Fruit fly (Drosophila melanogaster) whole organism, embryonic: ENCODE data around the gene CG2854.

ENCODE experiments used
- Atf-2 ChIP-seq: fragments of 200-800 bp; sonication (Bioruptor generic); optimal IDR thresholded peaks from 2 replicates; lab custom pipeline; 2016; ENCODE audit warnings: missing biosample characterization, missing genetic modification characterization
- CG10147 ChIP-seq: fragments of 200-800 bp; sonication (Bioruptor generic); optimal IDR thresholded peaks from 2 replicates; lab custom pipeline; 2019; ENCODE audit warnings: missing biosample characterization, mild to moderate bottlenecking, missing genetic modification characterization, moderate library complexity
- CG10462 ChIP-seq: fragments of 200-800 bp; sonication (Bioruptor generic); optimal IDR thresholded peaks from 2 replicates; lab custom pipeline; 2016; ENCODE audit warnings: missing biosample characterization, missing genetic modification characterization
- CG10565 ChIP-seq: fragments of 200-800 bp; sonication (Bioruptor generic); optimal IDR thresholded peaks from 3 replicates; lab custom pipeline; 2016; ENCODE audit warnings: missing biosample characterization, mild to moderate bottlenecking, missing genetic modification characterization
- CG11695 ChIP-seq: fragments of 200-800 bp; sonication (Bioruptor generic); IDR thresholded peaks from 3 replicates; pipeline ENCODE4 v1.3.6; 2022; ENCODE audit warnings: missing biosample characterization, missing genetic modification characterization
- CG12236 ChIP-seq: fragments of 200-800 bp; sonication (Bioruptor generic); optimal IDR thresholded peaks from 2 replicates; lab custom pipeline; 2016; ENCODE audit warnings: missing biosample characterization, missing genetic modification characterization
- CG12391 ChIP-seq: fragments of 200-800 bp; sonication (Bioruptor generic); optimal IDR thresholded peaks from 3 replicates; lab custom pipeline; 2018; ENCODE audit warnings: missing biosample characterization, mild to moderate bottlenecking, missing genetic modification characterization, moderate library complexity
- CG12744 ChIP-seq: fragments of 200-800 bp; sonication (Bioruptor generic); optimal IDR thresholded peaks from 2 replicates; lab custom pipeline; 2016; ENCODE audit warnings: missing biosample characterization, missing genetic modification characterization
- CG1603 ChIP-seq: fragments of 200-800 bp; sonication (Bioruptor generic); optimal IDR thresholded peaks from 2 replicates; lab custom pipeline; 2019; ENCODE audit warnings: missing biosample characterization, mild to moderate bottlenecking, missing genetic modification characterization, moderate library complexity
- CG1647 ChIP-seq: fragments of 200-800 bp; sonication (Bioruptor generic); optimal IDR thresholded peaks from 3 replicates; lab custom pipeline; 2016; ENCODE audit warnings: missing biosample characterization, missing genetic modification characterization
- CG18764 ChIP-seq: fragments of 200-800 bp; sonication (Bioruptor generic); optimal IDR thresholded peaks from 3 replicates; lab custom pipeline; 2016; ENCODE audit warnings: missing biosample characterization, missing genetic modification characterization
- CG2129 ChIP-seq: fragments of 200-800 bp; sonication (Bioruptor generic); IDR thresholded peaks from 2 replicates; pipeline ENCODE4 v1.3.6; 2022; ENCODE audit warnings: missing biosample characterization, missing genetic modification characterization; ENCODE audit not compliant: partially characterized antibody
- CG2875 ChIP-seq: fragments of 200-800 bp; sonication (Bioruptor generic); optimal IDR thresholded peaks from 2 replicates; lab custom pipeline; 2017; ENCODE audit warnings: missing biosample characterization, mild to moderate bottlenecking, missing genetic modification characterization, missing genetic modification reagents
- CG33213 ChIP-seq: fragments of 200-800 bp; sonication (Bioruptor generic); optimal IDR thresholded peaks from 3 replicates; lab custom pipeline; 2016; ENCODE audit warnings: missing biosample characterization, missing genetic modification characterization
- CG3407 ChIP-seq: fragments of 200-800 bp; sonication (Bioruptor generic); optimal IDR thresholded peaks from 2 replicates; lab custom pipeline; 2018; ENCODE audit warnings: missing biosample characterization, mild to moderate bottlenecking, missing genetic modification characterization
- CG3995 ChIP-seq: fragments of 200-800 bp; sonication (Bioruptor generic); optimal IDR thresholded peaks from 3 replicates; lab custom pipeline; 2016; ENCODE audit warnings: missing biosample characterization, missing genetic modification characterization
- CG5245 ChIP-seq: fragments of 200-800 bp; sonication (Bioruptor generic); optimal IDR thresholded peaks from 3 replicates; lab custom pipeline; 2016; ENCODE audit warnings: missing biosample characterization, missing genetic modification characterization
- CG5953 ChIP-seq: fragments of 200-800 bp; sonication (Bioruptor generic); IDR thresholded peaks from 2 replicates; pipeline ENCODE4 v1.3.6; 2022; ENCODE audit warnings: missing biosample characterization, missing genetic modification characterization
- CG9609 ChIP-seq: fragments of 200-800 bp; sonication (Bioruptor generic); optimal IDR thresholded peaks from 3 replicates; lab custom pipeline; 2016; ENCODE audit warnings: missing biosample characterization, missing genetic modification characterization
- CG9932 ChIP-seq: fragments of 200-800 bp; sonication (Bioruptor generic); IDR thresholded peaks from 2 replicates; pipeline ENCODE4 v1.3.6; 2022; ENCODE audit warnings: missing biosample characterization, missing genetic modification characterization
- CHES-1-like ChIP-seq: fragments of 200-800 bp; sonication (Bioruptor generic); optimal IDR thresholded peaks from 2 replicates; lab custom pipeline; 2016; ENCODE audit warnings: missing biosample characterization, missing genetic modification characterization
- Chrac-16 ChIP-seq: fragments of 200-800 bp; sonication (Bioruptor generic); optimal IDR thresholded peaks from 3 replicates; lab custom pipeline; 2016; ENCODE audit warnings: missing biosample characterization, missing genetic modification characterization
- Dbx ChIP-seq: fragments of 200-800 bp; sonication (Bioruptor generic); IDR thresholded peaks from 3 replicates; pipeline ENCODE4 v1.3.6; 2022; ENCODE audit warnings: missing biosample characterization, missing genetic modification characterization
- Hand ChIP-seq: fragments of 200-800 bp; sonication (Bioruptor generic); optimal IDR thresholded peaks from 2 replicates; lab custom pipeline; 2017; ENCODE audit warnings: mild to moderate bottlenecking, missing biosample characterization, missing genetic modification reagents, missing genetic modification characterization
- MTF-1 ChIP-seq: fragments of 200-800 bp; sonication (Bioruptor generic); optimal IDR thresholded peaks from 2 replicates; lab custom pipeline; 2018; ENCODE audit warnings: missing biosample characterization, mild to moderate bottlenecking, missing genetic modification characterization, borderline replicate concordance
- Opbp ChIP-seq: fragments of 200-800 bp; sonication (Bioruptor generic); IDR thresholded peaks from 3 replicates; pipeline ENCODE4 v1.3.6; 2022; ENCODE audit warnings: missing biosample characterization, missing genetic modification characterization; ENCODE audit not compliant: partially characterized antibody
- Sry-δ ChIP-seq: fragments of 200-800 bp; sonication (Bioruptor generic); optimal IDR thresholded peaks from 2 replicates; lab custom pipeline; 2016; ENCODE audit warnings: missing biosample characterization, missing genetic modification characterization
- Tbp ChIP-seq: fragments of >200 bp; optimal IDR thresholded peaks from 2 replicates; lab custom pipeline; 2018; ENCODE audit warnings: missing biosample characterization, missing genetic modification characterization
- Usf ChIP-seq: fragments of 200-800 bp; sonication (Bioruptor generic); optimal IDR thresholded peaks from 2 replicates; lab custom pipeline; 2017; ENCODE audit warnings: missing genotype, missing biosample characterization, missing genetic modification characterization
- YL-1 ChIP-seq: fragments of 200-800 bp; sonication (Bioruptor generic); optimal IDR thresholded peaks from 3 replicates; lab custom pipeline; 2017; ENCODE audit warnings: missing biosample characterization, mild to moderate bottlenecking, missing genetic modification characterization
- ab ChIP-seq: fragments of 200-800 bp; sonication (Bioruptor generic); optimal IDR thresholded peaks from 2 replicates; lab custom pipeline; 2016; ENCODE audit warnings: missing biosample characterization, missing genetic modification characterization
- amos ChIP-seq: fragments of 200-800 bp; sonication (Bioruptor generic); IDR thresholded peaks from 2 replicates; pipeline ENCODE4 v1.3.6; 2022; ENCODE audit warnings: missing biosample characterization, missing genetic modification characterization; ENCODE audit not compliant: partially characterized antibody
- az2 ChIP-seq: fragments of 200-800 bp; sonication (Bioruptor generic); optimal IDR thresholded peaks from 3 replicates; lab custom pipeline; 2016; ENCODE audit warnings: missing biosample characterization, missing genetic modification characterization
- br ChIP-seq: fragments of >200 bp; optimal IDR thresholded peaks from 2 replicates; lab custom pipeline; 2017
- chn ChIP-seq: fragments of 200-800 bp; sonication (Bioruptor generic); optimal IDR thresholded peaks from 2 replicates; lab custom pipeline; 2016; ENCODE audit warnings: missing biosample characterization, missing genetic modification characterization
- cwo ChIP-seq: fragments of 200-800 bp; sonication (Bioruptor generic); optimal IDR thresholded peaks from 3 replicates; lab custom pipeline; 2017; ENCODE audit warnings: missing biosample characterization, missing genetic modification characterization, mild to moderate bottlenecking, moderate library complexity, missing genetic modification reagents
- esg ChIP-seq: fragments of 200-800 bp; sonication (Bioruptor generic); conservative IDR thresholded peaks from 2 replicates; pipeline ENCODE4 v1.3.6; 2022; ENCODE audit warnings: missing biosample characterization, missing genetic modification characterization
- gem ChIP-seq: fragments of 200-800 bp; sonication (Bioruptor generic); optimal IDR thresholded peaks from 2 replicates; lab custom pipeline; 2019; ENCODE audit warnings: missing biosample characterization, mild to moderate bottlenecking, missing genetic modification characterization, moderate library complexity
- grn ChIP-seq: fragments of 200-800 bp; sonication (Bioruptor generic); optimal IDR thresholded peaks from 3 replicates; lab custom pipeline; 2017; ENCODE audit warnings: missing biosample characterization, missing genetic modification characterization
- gt ChIP-seq: fragments of 200-800 bp; sonication (Bioruptor generic); IDR thresholded peaks from 2 replicates; pipeline ENCODE4 v1.3.6; 2022; ENCODE audit warnings: missing biosample characterization, missing genetic modification characterization
- jigr1 ChIP-seq: fragments of 200-800 bp; sonication (Bioruptor generic); IDR thresholded peaks from 3 replicates; pipeline ENCODE4 v1.3.6; 2022; ENCODE audit warnings: missing biosample characterization, missing genetic modification characterization
- klu ChIP-seq: fragments of 200-800 bp; sonication (Bioruptor generic); IDR thresholded peaks from 2 replicates; pipeline ENCODE4 v1.3.6; 2022; ENCODE audit warnings: missing biosample characterization, missing genetic modification characterization
- lilli ChIP-seq: fragments of 200-800 bp; sonication (Bioruptor generic); optimal IDR thresholded peaks from 3 replicates; lab custom pipeline; 2016; ENCODE audit warnings: missing biosample characterization, missing genetic modification characterization
- lov ChIP-seq, 2 experiments: fragments of 200-800 bp in 1 of 2; fragments of >200 bp in 1 of 2; sonication (Bioruptor generic) in 1 of 2; IDR thresholded peaks in 1 of 2; optimal IDR thresholded peaks in 1 of 2; 2 replicates in 1 of 2; 3 replicates in 1 of 2; pipeline versions ENCODE4 v1.3.6 to Lab custom; 2017 to 2022; ENCODE audit warnings: missing biosample characterization in 1 of 2, missing genetic modification characterization in 1 of 2
- mam ChIP-seq: fragments of 200-800 bp; sonication (Bioruptor generic); optimal IDR thresholded peaks from 3 replicates; lab custom pipeline; 2016; ENCODE audit warnings: missing biosample characterization, missing genetic modification characterization
- nom ChIP-seq: fragments of 200-800 bp; sonication (Bioruptor generic); optimal IDR thresholded peaks from 2 replicates; lab custom pipeline; 2017; ENCODE audit warnings: missing biosample characterization, missing genetic modification characterization, mild to moderate bottlenecking, moderate library complexity, missing genetic modification reagents
- odd ChIP-seq: fragments of 200-800 bp; sonication (Bioruptor generic); optimal IDR thresholded peaks from 2 replicates; lab custom pipeline; 2017; ENCODE audit warnings: missing biosample characterization, mild to moderate bottlenecking, missing genetic modification characterization
- sens-2 ChIP-seq: fragments of 200-800 bp; sonication (Bioruptor generic); IDR thresholded peaks from 2 replicates; pipeline ENCODE4 v1.3.6; 2022; ENCODE audit warnings: missing biosample characterization, missing genetic modification characterization
- shn ChIP-seq: fragments of 200-800 bp; sonication (Bioruptor generic); optimal IDR thresholded peaks from 3 replicates; lab custom pipeline; 2016; ENCODE audit warnings: missing biosample characterization, missing genetic modification characterization
- tio ChIP-seq: fragments of 200-800 bp; sonication (Bioruptor generic); optimal IDR thresholded peaks from 2 replicates; lab custom pipeline; 2017; ENCODE audit warnings: missing biosample characterization, missing genetic modification characterization, inconsistent platforms
- zfh2 ChIP-seq: fragments of 200-800 bp; sonication (Bioruptor generic); optimal IDR thresholded peaks from 2 replicates; lab custom pipeline; 2016; ENCODE audit warnings: missing biosample characterization, missing genetic modification characterization

CG2854 gene

DNA sequence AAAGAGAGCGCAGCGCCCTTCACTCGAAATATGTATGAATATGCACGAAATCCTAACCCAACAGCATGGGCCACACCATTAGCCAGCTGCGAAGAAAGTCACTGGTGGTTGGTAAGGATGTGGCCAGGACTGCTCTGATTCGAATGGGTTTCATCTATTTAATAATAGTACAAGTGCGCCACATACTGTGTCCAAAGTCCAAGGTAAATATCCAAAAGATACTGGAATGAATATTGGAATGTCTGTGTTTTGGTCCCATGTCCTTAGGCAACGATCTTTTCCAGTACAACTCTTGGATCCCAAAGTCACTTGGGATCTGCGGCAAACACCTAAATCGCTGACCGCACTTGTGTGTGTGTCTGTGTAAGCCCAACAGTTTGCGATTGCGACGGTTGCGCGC, 20.6 kb upstream of the CG2854 start (continued):
- TF ChIP-seq Tbp (GFP tag; lab: Kevin White, UChicago): no peak
- TF ChIP-seq az2 (GFP tag; lab: Kevin White, UChicago): peak; percentile 41
- TF ChIP-seq CG3407: no peak
- peak; percentile 79 for TF ChIP-seq CG1603 (tag; lab: Kevin White, UChicago)
- TF ChIP-seq CHES-1-like (GFP tag; lab: Kevin White, UChicago): peak; percentile 43
- no peak for TF ChIP-seq amos (GFP tag; lab: Robert Waterston, UW)
- TF ChIP-seq CG3995: peak; percentile 5
- no peak for TF ChIP-seq YL-1 (GFP tag; lab: Kevin White, UChicago)
- TF ChIP-seq CG12744 (GFP tag; lab: Kevin White, UChicago): no peak
- TF ChIP-seq lov (optimal IDR thresholded peaks at IDR 0.05; lab: Kevin White, UChicago): no peak
- no peak for TF ChIP-seq lov (GFP tag; IDR thresholded peaks at IDR 0.05; lab: Robert Waterston, UW)
- TF ChIP-seq CG5953: no peak; the same call in 1 of the 2 replicates
- peak; percentile 45 for TF ChIP-seq chn (GFP tag; lab: Kevin White, UChicago)
- peak; percentile 81 for TF ChIP-seq CG11695 (GFP tag; lab: Robert Waterston, UW)
- peak; percentile 58 for TF ChIP-seq mam (GFP tag; lab: Kevin White, UChicago)
- TF ChIP-seq CG1647 (GFP tag; lab: Kevin White, UChicago): peak; percentile 15
- peak; percentile 37 for TF ChIP-seq Atf-2 (GFP tag; lab: Kevin White, UChicago)
- TF ChIP-seq zfh2 (GFP tag; lab: Kevin White, UChicago): peak; percentile 2
- TF ChIP-seq nom (GFP tag; lab: Kevin White, UChicago): peak; percentile 16
- TF ChIP-seq CG18764: peak; percentile 28
- TF ChIP-seq Opbp: no peak
- TF ChIP-seq odd (GFP tag; lab: Kevin White, UChicago): peak; percentile 10
- no peak for TF ChIP-seq grn
- TF ChIP-seq CG9609: peak; percentile 38
- TF ChIP-seq Hand (GFP tag; lab: Kevin White, UChicago): no peak
- TF ChIP-seq jigr1 (GFP tag; lab: Robert Waterston, UW): peak; percentile 64; the same call in 1 of the 3 replicates
- peak; percentile 61 for TF ChIP-seq esg (GFP tag; lab: Robert Waterston, UW)
- TF ChIP-seq lilli (GFP tag; lab: Kevin White, UChicago): peak; percentile 58
- TF ChIP-seq ab: no peak
- no peak for TF ChIP-seq CG10462 (GFP tag; lab: Kevin White, UChicago)
- no peak for TF ChIP-seq MTF-1
- TF ChIP-seq Dbx (GFP tag; lab: Robert Waterston, UW): no peak
- no peak for TF ChIP-seq klu (GFP tag; lab: Robert Waterston, UW)
- peak; percentile 17 for TF ChIP-seq CG12236 (GFP tag; lab: Kevin White, UChicago)
- TF ChIP-seq CG2875: peak; percentile 10
- TF ChIP-seq gt: no peak
- peak; percentile 16 for TF ChIP-seq Sry-δ (GFP tag; lab: Kevin White, UChicago)
- TF ChIP-seq CG9932 (GFP tag; lab: Robert Waterston, UW): no peak
- TF ChIP-seq Usf (GFP tag; lab: Kevin White, UChicago): no peak
- peak; percentile 49 for TF ChIP-seq CG12391
- no peak for TF ChIP-seq CG10147 (GFP tag; lab: Kevin White, UChicago)
- TF ChIP-seq cwo (GFP tag; lab: Kevin White, UChicago): no peak
- TF ChIP-seq shn (GFP tag; lab: Kevin White, UChicago): peak; percentile 53
- TF ChIP-seq Chrac-16 (GFP tag; lab: Kevin White, UChicago): peak; percentile 38
- TF ChIP-seq br (lab: Kevin White, UChicago): no peak
- TF ChIP-seq CG5245 (GFP tag; lab: Kevin White, UChicago): no peak
- no peak for TF ChIP-seq CG10565 (GFP tag; lab: Kevin White, UChicago)
- TF ChIP-seq sens-2: no peak
- peak; percentile 7 for TF ChIP-seq CG33213
- TF ChIP-seq CG2129 (GFP tag; lab: Robert Waterston, UW): no peak
- peak; percentile 73 for TF ChIP-seq gem (tag; lab: Kevin White, UChicago)
- no peak for TF ChIP-seq tio (GFP tag; lab: Kevin White, UChicago)
